Worm (Caenorhabditis elegans): ENCODE measurements around the gene srt-43.

DNA sequence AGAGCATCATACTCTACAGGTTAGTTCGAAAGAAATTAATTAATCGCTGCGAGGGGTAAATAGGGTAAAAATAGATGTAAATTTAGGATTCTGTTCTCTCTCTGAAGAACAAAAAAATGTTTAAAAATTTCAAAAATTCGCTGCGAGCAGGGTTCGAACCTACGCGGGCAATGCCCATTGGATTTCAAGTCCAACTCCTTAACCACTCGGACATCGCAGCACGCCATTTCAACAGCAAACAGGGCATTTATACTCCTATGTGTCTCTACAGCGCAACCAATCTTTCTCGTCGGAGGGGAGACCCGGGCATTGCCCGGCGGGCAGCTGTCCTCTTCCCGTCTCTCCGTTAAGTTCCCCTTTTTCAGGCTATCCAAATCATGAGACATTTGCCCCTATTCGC is 11.2 kb downstream of the srt-43 start:
- TF ChIP-seq crh-2 (tag; optimal IDR thresholded peaks at IDR 0.05) = peak; percentile 18
- TF ChIP-seq unc-39 (tag; optimal IDR thresholded peaks at IDR 0.05) = no peak
- TF ChIP-seq lin-11 (tag; optimal IDR thresholded peaks at IDR 0.05) = no peak
- TF ChIP-seq zag-1 (tag; optimal IDR thresholded peaks at IDR 0.05) = no peak
- TF ChIP-seq sem-4 (tag; optimal IDR thresholded peaks at IDR 0.05) = no peak
- peak; percentile 38 for TF ChIP-seq C34F6.9 (tag; optimal IDR thresholded peaks at IDR 0.05)
- no peak for TF ChIP-seq egl-27 (tag; optimal IDR thresholded peaks at IDR 0.05)
- TF ChIP-seq nhr-77 (tag; optimal IDR thresholded peaks at IDR 0.05) = no peak
- no peak for TF ChIP-seq unc-62 (GFP tag; optimal IDR thresholded peaks at IDR 0.05)

Measured in whole organism, L2 larva.